Fruit fly (Drosophila melanogaster): ENCODE data around the gene Pax.

The Pax gene

dm6 chr2L:19441339-19441738 lies 14.9 kb upstream of the Pax start:
- TF ChIP-seq CG15710 (tag; optimal IDR thresholded peaks at IDR 0.05) (no peak), CG17806 (tag; optimal IDR thresholded peaks at IDR 0.05) (no peak), CG8159 (tag; optimal IDR thresholded peaks at IDR 0.05) (no peak), Ets98B (GFP tag; IDR thresholded peaks at IDR 0.05) (peak; percentile 38), fd96Ca (GFP tag; IDR thresholded peaks at IDR 0.05) (peak; percentile 78), CG10348 (GFP tag; IDR thresholded peaks at IDR 0.05) (no peak), CG4496 (GFP tag; IDR thresholded peaks at IDR 0.05) (peak; percentile 44; the same call in 1 of the 3 replicates), CG34367 (tag; optimal IDR thresholded peaks at IDR 0.05) (no peak), Pif1A (GFP tag; optimal IDR thresholded peaks at IDR 0.05) (no peak), CG14655 (GFP tag; optimal IDR thresholded peaks at IDR 0.05) (no peak), CG9948 (tag; optimal IDR thresholded peaks at IDR 0.05) (no peak), gl (tag; optimal IDR thresholded peaks at IDR 0.05) (no peak), rn (GFP tag; IDR thresholded peaks at IDR 0.05) (peak; percentile 25; the same call in 1 of the 2 replicates), EcR (GFP tag; optimal IDR thresholded peaks at IDR 0.05) (no peak), CG32121 (GFP tag; IDR thresholded peaks at IDR 0.05) (peak; percentile 22; the same call in 1 of the 2 replicates), Pif1B (GFP tag; optimal IDR thresholded peaks at IDR 0.05) (no peak), CG12605 (GFP tag; IDR thresholded peaks at IDR 0.05) (0 out of 2 replicates have a peak, but pooled peaks have one; percentile 10), CG13204 (GFP tag; optimal IDR thresholded peaks at IDR 0.05) (no peak), Snoo (tag; optimal IDR thresholded peaks at IDR 0.05) (no peak)

dm6 chr2L:19440732-19441131 lies 14.3 kb upstream of the Pax start:
- no peak for TF ChIP-seq CG34367 (tag; optimal IDR thresholded peaks at IDR 0.05)
- TF ChIP-seq CG8159 (tag; optimal IDR thresholded peaks at IDR 0.05), result no peak
- TF ChIP-seq Pif1B (GFP tag; optimal IDR thresholded peaks at IDR 0.05), result no peak
- TF ChIP-seq CG12605 (GFP tag; IDR thresholded peaks at IDR 0.05), result no peak
- TF ChIP-seq CG14655 (GFP tag; optimal IDR thresholded peaks at IDR 0.05), result no peak
- TF ChIP-seq fd96Ca (GFP tag; IDR thresholded peaks at IDR 0.05), result peak; percentile 47; the same call in 1 of the 3 replicates
- no peak for TF ChIP-seq CG13204 (GFP tag; optimal IDR thresholded peaks at IDR 0.05)
- no peak for TF ChIP-seq CG9948 (tag; optimal IDR thresholded peaks at IDR 0.05)
- TF ChIP-seq CG4496 (GFP tag; IDR thresholded peaks at IDR 0.05), result no peak; the same call in 2 of the 3 replicates
- TF ChIP-seq CG10348 (GFP tag; IDR thresholded peaks at IDR 0.05), result no peak
- TF ChIP-seq CG17806 (tag; optimal IDR thresholded peaks at IDR 0.05), result no peak
- TF ChIP-seq Pif1A (GFP tag; optimal IDR thresholded peaks at IDR 0.05), result no peak
- TF ChIP-seq CG15710 (tag; optimal IDR thresholded peaks at IDR 0.05), result peak; percentile 25
- no peak for TF ChIP-seq rn (GFP tag; IDR thresholded peaks at IDR 0.05)
- TF ChIP-seq EcR (GFP tag; optimal IDR thresholded peaks at IDR 0.05), result peak; percentile 99
- TF ChIP-seq CG8301 (tag; optimal IDR thresholded peaks at IDR 0.05), result no peak
- peak; percentile 14 for TF ChIP-seq Ets98B (GFP tag; IDR thresholded peaks at IDR 0.05)
- no peak for TF ChIP-seq gl (tag; optimal IDR thresholded peaks at IDR 0.05)
- TF ChIP-seq CG32121 (GFP tag; IDR thresholded peaks at IDR 0.05), result no peak
- TF ChIP-seq Snoo (tag; optimal IDR thresholded peaks at IDR 0.05), result peak; percentile 18
- no peak for TF ChIP-seq D1 (tag; optimal IDR thresholded peaks at IDR 0.05)

dm6 chr2L:19440285-19440684 lies 13.9 kb upstream of the Pax start:
- TF ChIP-seq rn (GFP tag; IDR thresholded peaks at IDR 0.05) (no peak), Pif1B (GFP tag; optimal IDR thresholded peaks at IDR 0.05) (peak; percentile 4)

DNA sequence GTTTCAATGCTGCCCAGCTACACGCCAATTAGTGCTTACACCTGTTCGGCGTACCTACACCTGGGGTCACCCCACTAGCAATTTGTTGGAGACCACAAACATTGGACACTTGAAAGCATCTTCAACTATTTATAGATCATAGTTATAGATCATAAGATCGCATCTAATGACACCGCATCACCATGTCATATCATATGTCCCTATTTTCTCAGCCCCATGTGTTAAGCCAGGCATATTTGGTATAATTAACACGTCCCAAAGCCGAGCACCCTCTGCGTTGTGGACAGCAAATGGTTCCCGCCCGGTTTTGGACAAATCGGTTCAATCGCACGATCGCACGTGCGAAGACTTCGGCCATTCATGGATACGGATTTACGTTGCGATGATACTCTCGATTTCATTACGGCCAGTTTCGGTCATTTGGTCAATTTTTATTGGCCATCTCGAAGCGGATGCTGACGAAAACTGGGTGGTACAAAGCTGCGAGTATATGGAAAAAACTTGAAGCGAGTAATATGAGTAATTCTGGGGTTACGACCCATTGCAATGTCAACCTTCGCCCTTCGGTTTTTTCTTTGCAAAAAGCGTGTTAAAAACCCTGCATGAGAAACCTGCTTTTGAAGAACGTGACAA lies 13.3 kb upstream of the Pax start:
- no peak for TF ChIP-seq CG12605 (GFP tag; IDR thresholded peaks at IDR 0.05)
- no peak for TF ChIP-seq D1 (tag; optimal IDR thresholded peaks at IDR 0.05)
- peak; percentile 43 for TF ChIP-seq CG15710 (tag; optimal IDR thresholded peaks at IDR 0.05)
- peak; percentile 64 for TF ChIP-seq CG8159 (tag; optimal IDR thresholded peaks at IDR 0.05)
- peak; percentile 61 for TF ChIP-seq CG17806 (tag; optimal IDR thresholded peaks at IDR 0.05)
- no peak for TF ChIP-seq CG32121 (GFP tag; IDR thresholded peaks at IDR 0.05)
- 0 out of 2 replicates have a peak, but pooled peaks have one; percentile 21 for TF ChIP-seq rn (GFP tag; IDR thresholded peaks at IDR 0.05)
- TF ChIP-seq CG14655 (GFP tag; optimal IDR thresholded peaks at IDR 0.05), result no peak
- peak; percentile 40 for TF ChIP-seq Snoo (tag; optimal IDR thresholded peaks at IDR 0.05)
- TF ChIP-seq CG13204 (GFP tag; optimal IDR thresholded peaks at IDR 0.05), result no peak
- TF ChIP-seq CG4496 (GFP tag; IDR thresholded peaks at IDR 0.05), result peak; percentile 47; the same call in 1 of the 3 replicates
- peak; percentile 49 for TF ChIP-seq CG34367 (tag; optimal IDR thresholded peaks at IDR 0.05)
- no peak for TF ChIP-seq fd96Ca (GFP tag; IDR thresholded peaks at IDR 0.05)
- no peak for TF ChIP-seq CG8301 (tag; optimal IDR thresholded peaks at IDR 0.05)
- TF ChIP-seq Pif1A (GFP tag; optimal IDR thresholded peaks at IDR 0.05), result peak; percentile 49
- no peak for TF ChIP-seq EcR (GFP tag; optimal IDR thresholded peaks at IDR 0.05)
- TF ChIP-seq CG10348 (GFP tag; IDR thresholded peaks at IDR 0.05), result no peak
- TF ChIP-seq CG9948 (tag; optimal IDR thresholded peaks at IDR 0.05), result peak; percentile 48
- TF ChIP-seq Ets98B (GFP tag; IDR thresholded peaks at IDR 0.05), result peak; percentile 21
- TF ChIP-seq Pif1B (GFP tag; optimal IDR thresholded peaks at IDR 0.05), result no peak
- no peak for TF ChIP-seq gl (tag; optimal IDR thresholded peaks at IDR 0.05)

- TF ChIP-seq CG9948 (tag; optimal IDR thresholded peaks at IDR 0.05) (peak; percentile 22), CG34367 (tag; optimal IDR thresholded peaks at IDR 0.05) (no peak), Snoo (tag; optimal IDR thresholded peaks at IDR 0.05) (peak; percentile 41), D1 (tag; optimal IDR thresholded peaks at IDR 0.05) (no peak), CG17806 (tag; optimal IDR thresholded peaks at IDR 0.05) (no peak), Pif1B (GFP tag; optimal IDR thresholded peaks at IDR 0.05) (no peak), fd96Ca (GFP tag; IDR thresholded peaks at IDR 0.05) (peak; percentile 51; the same call in 1 of the 3 replicates), CG12605 (GFP tag; IDR thresholded peaks at IDR 0.05) (no peak), rn (GFP tag; IDR thresholded peaks at IDR 0.05) (no peak), Pif1A (GFP tag; optimal IDR thresholded peaks at IDR 0.05) (peak; percentile 9), CG4496 (GFP tag; IDR thresholded peaks at IDR 0.05) (no peak; the same call in 2 of the 3 replicates), CG13204 (GFP tag; optimal IDR thresholded peaks at IDR 0.05) (no peak), CG15710 (tag; optimal IDR thresholded peaks at IDR 0.05) (peak; percentile 35), CG10348 (GFP tag; IDR thresholded peaks at IDR 0.05) (no peak), CG8159 (tag; optimal IDR thresholded peaks at IDR 0.05) (peak; percentile 40), Ets98B (GFP tag; IDR thresholded peaks at IDR 0.05) (no peak), CG14655 (GFP tag; optimal IDR thresholded peaks at IDR 0.05) (peak; percentile 17), CG32121 (GFP tag; IDR thresholded peaks at IDR 0.05) (no peak), CG8301 (tag; optimal IDR thresholded peaks at IDR 0.05) (peak; percentile 33), EcR (GFP tag; optimal IDR thresholded peaks at IDR 0.05) (peak; percentile 82), gl (tag; optimal IDR thresholded peaks at IDR 0.05) (no peak)
These were observed 12.5 kb upstream of the Pax start for dm6 chr2L:19438685-19439597.
